Worm (Caenorhabditis elegans) whole organism, L4/young adult: Measurements from ENCODE around the gene C25G6.3.

Source experiments
- W03F9.2 ChIP-seq: fragments of 150-350 bp; optimal IDR thresholded peaks from 2 replicates; lab custom pipeline; 2014; ENCODE audit warnings: missing biosample characterization, missing genetic modification characterization
- him-1 ChIP-seq: sonication (generic microtip); optimal IDR thresholded peaks from 2 replicates; lab custom pipeline; 2016; ENCODE audit warnings: missing genotype, missing genetic modification reagents, missing genetic modification characterization, missing compliant biosample characterization

ce11 chrX:1222391-1222790 lies 16.3 kb downstream of the C25G6.3 start:
- TF ChIP-seq him-1 (tag; lab: Kevin White, UChicago) (no peak), W03F9.2 (tag; lab: Kevin White, UChicago) (no peak)
